Fruit fly (Drosophila melanogaster) whole organism, adult: ENCODE measurements around the gene MED14.
A peak's percentile ranks its signal among the peaks of the same experiment; 100 is the strongest.

Experiments
- CG11617 ChIP-seq: fragments of 200-800 bp; sonication (Bioruptor generic); optimal IDR thresholded peaks from 2 replicates; lab custom pipeline; 2017; ENCODE audit warnings: mild to moderate bottlenecking, missing biosample characterization, missing genetic modification reagents, missing genetic modification characterization
- CG12768 ChIP-seq: fragments of 200-800 bp; sonication (Bioruptor generic); optimal IDR thresholded peaks from 2 replicates; lab custom pipeline; 2017; ENCODE audit warnings: missing biosample characterization, missing genetic modification characterization, mild to moderate bottlenecking, moderate library complexity, missing genetic modification reagents
- CG14711 ChIP-seq: fragments of 200-800 bp; sonication (Bioruptor generic); optimal IDR thresholded peaks from 2 replicates; lab custom pipeline; 2018; ENCODE audit warnings: missing biosample characterization, mild to moderate bottlenecking, missing genetic modification characterization, moderate library complexity
- CG1620 ChIP-seq: fragments of 200-800 bp; sonication (Bioruptor generic); optimal IDR thresholded peaks from 2 replicates; lab custom pipeline; 2016; ENCODE audit warnings: missing biosample characterization, missing genetic modification characterization
- CG33017 ChIP-seq: fragments of 200-800 bp; sonication (Bioruptor generic); optimal IDR thresholded peaks from 2 replicates; lab custom pipeline; 2018; ENCODE audit warnings: missing biosample characterization, mild to moderate bottlenecking, missing genetic modification characterization, moderate library complexity
- CG5204 ChIP-seq: fragments of 200-800 bp; sonication (Bioruptor generic); optimal IDR thresholded peaks from 2 replicates; lab custom pipeline; 2016; ENCODE audit warnings: missing biosample characterization, missing genetic modification characterization
- CG7045 ChIP-seq: fragments of 200-800 bp; sonication (Bioruptor generic); optimal IDR thresholded peaks from 2 replicates; lab custom pipeline; 2017; ENCODE audit warnings: missing biosample characterization, mild to moderate bottlenecking, missing genetic modification characterization
- CG7101 ChIP-seq: fragments of 200-800 bp; sonication (Bioruptor generic); optimal IDR thresholded peaks from 2 replicates; lab custom pipeline; 2018; ENCODE audit warnings: missing biosample characterization, mild to moderate bottlenecking, missing genetic modification characterization, moderate library complexity
- Clk ChIP-seq: fragments of 200-800 bp; sonication (Bioruptor generic); optimal IDR thresholded peaks from 2 replicates; lab custom pipeline; 2017; ENCODE audit warnings: missing biosample characterization, missing genetic modification characterization
- Crg-1 ChIP-seq: fragments of 200-800 bp; sonication (Bioruptor generic); optimal IDR thresholded peaks from 2 replicates; lab custom pipeline; 2016; ENCODE audit warnings: missing biosample characterization, missing genetic modification characterization
- Hr96 ChIP-seq: fragments of 200-800 bp; sonication (Bioruptor generic); optimal IDR thresholded peaks from 2 replicates; lab custom pipeline; 2016; ENCODE audit warnings: missing biosample characterization, missing genetic modification characterization
- Mnt ChIP-seq: fragments of 200-800 bp; sonication (Bioruptor generic); optimal IDR thresholded peaks from 2 replicates; lab custom pipeline; 2016; ENCODE audit warnings: missing biosample characterization, mild to moderate bottlenecking, missing genetic modification characterization
- bab1 ChIP-seq: fragments of 200-800 bp; sonication (Bioruptor generic); optimal IDR thresholded peaks from 3 replicates; lab custom pipeline; 2019; ENCODE audit warnings: missing biosample characterization, mild to moderate bottlenecking, missing genetic modification characterization, moderate library complexity
- cic ChIP-seq: fragments of 200-800 bp; sonication (Bioruptor generic); optimal IDR thresholded peaks from 2 replicates; lab custom pipeline; 2017; ENCODE audit warnings: missing biosample characterization, mild to moderate bottlenecking, missing genetic modification characterization, moderate library complexity
- cnc ChIP-seq, 2 experiments: fragments of >200 bp; optimal IDR thresholded peaks; 2 replicates each; lab custom pipeline; 2017
- kay ChIP-seq: fragments of 200-800 bp; sonication (Bioruptor generic); peaks from one replicate; lab custom pipeline; 2016; ENCODE audit warnings: missing biosample characterization, missing genetic modification characterization, borderline replicate concordance
- ovo ChIP-seq: fragments of 200-800 bp; sonication (Bioruptor generic); optimal IDR thresholded peaks from 2 replicates; lab custom pipeline; 2016; ENCODE audit warnings: missing biosample characterization, missing genetic modification characterization
- pad ChIP-seq: fragments of 200-800 bp; sonication (Bioruptor generic); optimal IDR thresholded peaks from 3 replicates; lab custom pipeline; 2017; ENCODE audit warnings: missing biosample characterization, missing genetic modification characterization, mild to moderate bottlenecking, moderate library complexity, missing genetic modification reagents
- tj ChIP-seq: fragments of 200-800 bp; sonication (Bioruptor generic); optimal IDR thresholded peaks from 3 replicates; lab custom pipeline; 2017; ENCODE audit warnings: missing biosample characterization, mild to moderate bottlenecking, missing genetic modification characterization, moderate library complexity
- toe ChIP-seq: fragments of 200-800 bp; sonication (Bioruptor generic); optimal IDR thresholded peaks from 2 replicates; lab custom pipeline; 2016; ENCODE audit warnings: missing biosample characterization, missing genetic modification characterization

The MED14 gene

DNA sequence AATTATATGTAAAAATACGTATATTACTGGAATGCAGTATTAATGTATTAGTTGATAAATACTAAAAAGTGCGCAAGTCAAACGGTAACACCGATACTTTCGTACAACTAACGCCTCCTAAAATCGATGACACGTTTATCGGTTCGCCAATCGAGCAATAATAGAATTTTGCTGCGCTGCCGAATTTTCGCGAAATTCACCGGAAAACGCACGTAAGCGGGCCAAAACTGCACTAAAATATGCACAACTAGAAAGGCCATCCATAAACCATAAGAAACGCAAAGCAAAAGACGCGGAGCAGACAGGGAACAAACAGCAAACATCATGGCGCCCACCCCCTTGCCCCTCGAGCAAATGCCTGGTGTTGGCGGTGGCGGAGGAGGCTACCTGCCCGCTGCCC, at the start of gene MED14:
Gene MED14 (plus strand): TSS at position 145 of the 400 bp plus-strand sequence.
- TF ChIP-seq CG1620 (GFP tag; lab: Kevin White, UChicago), result no peak
- TF ChIP-seq cnc (optimal IDR thresholded peaks at IDR 0.05; lab: Kevin White, UChicago), result no peak
- peak; percentile 56 for TF ChIP-seq bab1
- no peak for TF ChIP-seq Mnt
- TF ChIP-seq tj (GFP tag; lab: Kevin White, UChicago), result peak; percentile 50
- TF ChIP-seq ovo (GFP tag; lab: Kevin White, UChicago), result no peak

DNA sequence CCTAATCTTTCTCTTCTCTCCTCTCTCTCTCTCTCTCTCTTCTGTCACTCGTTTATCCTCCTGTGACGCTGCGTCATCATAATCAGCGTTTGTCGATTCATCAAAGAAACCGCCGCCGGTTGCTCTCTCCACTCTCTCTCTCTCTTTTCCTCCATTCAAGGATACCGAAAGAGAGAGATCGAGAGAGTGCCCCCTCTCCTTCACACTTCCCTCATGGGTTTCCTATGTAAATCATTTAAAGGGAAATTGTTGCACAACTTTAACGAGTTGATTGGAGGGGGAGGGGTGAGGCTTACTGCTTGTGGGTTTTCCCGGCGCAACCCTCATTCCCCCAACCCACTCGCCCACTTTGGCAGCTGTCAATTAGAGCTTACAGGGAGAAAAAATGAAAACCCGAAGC, 48.8 kb upstream of the MED14 start:
- TF ChIP-seq pad (no peak), CG12768 (peak; percentile 30), ovo (GFP tag; lab: Kevin White, UChicago) (no peak), tj (GFP tag; lab: Kevin White, UChicago) (peak; percentile 32), Crg-1 (GFP tag; lab: Kevin White, UChicago) (no peak), CG1620 (GFP tag; lab: Kevin White, UChicago) (no peak)

DNA sequence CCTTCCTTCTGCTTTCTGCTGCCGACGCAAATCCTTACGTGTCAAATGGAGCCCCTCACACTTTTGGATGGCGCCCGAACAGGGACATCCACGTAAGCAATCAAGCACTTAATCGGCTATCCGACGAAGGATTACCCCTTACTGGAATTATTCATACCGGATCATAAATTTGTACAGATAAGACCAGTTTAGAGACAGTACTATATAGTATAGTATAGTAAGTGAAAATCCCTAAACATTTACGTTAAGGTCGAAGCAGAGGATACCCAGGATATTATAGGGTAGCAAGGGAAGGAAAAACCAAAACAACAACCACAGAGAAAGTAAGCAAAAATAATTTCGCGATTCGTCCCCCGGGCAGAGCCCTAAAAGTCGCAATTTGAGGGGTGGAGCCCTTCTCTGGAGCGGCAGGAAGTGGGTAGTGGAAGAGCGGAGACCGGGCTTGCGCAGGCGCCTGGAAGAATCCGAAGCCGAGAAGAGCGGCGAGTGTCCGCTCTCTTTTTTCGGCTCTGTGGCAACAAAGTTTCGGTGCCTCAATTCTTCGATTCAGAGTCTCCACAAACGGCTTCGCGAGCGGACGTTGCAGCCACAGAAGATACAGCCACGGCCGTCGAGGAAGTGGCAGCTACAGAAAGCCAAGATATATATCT, 47.4 kb upstream of the MED14 start:
- no peak for TF ChIP-seq toe (GFP tag; lab: Kevin White, UChicago)
- TF ChIP-seq CG33017, result peak; percentile 77
- TF ChIP-seq CG7045 (GFP tag; lab: Kevin White, UChicago), result peak; percentile 50
- peak; percentile 51 for TF ChIP-seq CG14711
- no peak for TF ChIP-seq CG11617 (GFP tag; lab: Kevin White, UChicago)
- no peak for TF ChIP-seq Crg-1 (GFP tag; lab: Kevin White, UChicago)
- TF ChIP-seq bab1, result no peak
- no peak for TF ChIP-seq cnc (optimal IDR thresholded peaks at IDR 0.05; lab: Kevin White, UChicago)
- TF ChIP-seq Clk, result no peak
- no peak for TF ChIP-seq ovo (GFP tag; lab: Kevin White, UChicago)
- peak; percentile 7 for TF ChIP-seq tj (GFP tag; lab: Kevin White, UChicago)
- no peak for TF ChIP-seq CG5204 (GFP tag; lab: Kevin White, UChicago)
- TF ChIP-seq pad, result no peak
- TF ChIP-seq CG12768, result peak; percentile 39
- TF ChIP-seq CG7101, result peak; percentile 46
- no peak for TF ChIP-seq kay (GFP tag; lab: Kevin White, UChicago)
- peak; percentile 2 for TF ChIP-seq cic (GFP tag; lab: Kevin White, UChicago)

DNA sequence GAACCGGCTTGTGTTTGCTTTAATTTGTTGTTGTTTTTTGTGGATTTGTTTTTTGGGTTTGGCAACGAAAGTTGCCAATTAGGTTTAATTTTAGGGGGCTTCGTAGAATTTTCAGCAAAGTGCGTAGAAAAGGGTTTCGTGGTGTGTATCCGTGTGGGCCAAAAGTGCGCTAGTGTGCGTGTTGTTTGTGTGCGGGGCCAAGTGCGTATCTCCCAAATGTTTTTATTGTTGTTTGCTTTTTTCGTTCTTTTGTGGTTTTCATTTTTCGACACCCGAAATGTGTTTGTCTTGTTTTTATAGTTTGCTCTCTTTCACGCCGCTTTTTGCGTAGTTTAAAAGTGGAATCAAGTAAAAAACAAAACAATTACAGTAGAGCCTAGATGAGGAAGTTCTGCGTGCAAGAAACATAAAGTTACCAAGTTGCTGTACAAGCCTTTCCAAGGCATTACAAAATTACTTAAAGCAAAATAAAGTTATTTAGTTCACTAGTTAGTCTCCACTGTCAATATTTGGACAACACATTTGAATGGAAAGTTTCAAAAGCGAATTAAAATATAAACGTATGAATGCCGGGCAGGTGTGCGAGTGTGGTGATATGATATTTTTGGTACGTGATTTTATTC, 46.1 kb upstream of the MED14 start:
- TF ChIP-seq CG14711 (peak; percentile 27), Clk (no peak), CG11617 (GFP tag; lab: Kevin White, UChicago) (peak; percentile 23), cnc (optimal IDR thresholded peaks at IDR 0.05; lab: Kevin White, UChicago) (no peak), CG1620 (GFP tag; lab: Kevin White, UChicago) (peak; percentile 5), bab1 (peak; percentile 77), pad (no peak), CG7101 (peak; percentile 74)

DNA sequence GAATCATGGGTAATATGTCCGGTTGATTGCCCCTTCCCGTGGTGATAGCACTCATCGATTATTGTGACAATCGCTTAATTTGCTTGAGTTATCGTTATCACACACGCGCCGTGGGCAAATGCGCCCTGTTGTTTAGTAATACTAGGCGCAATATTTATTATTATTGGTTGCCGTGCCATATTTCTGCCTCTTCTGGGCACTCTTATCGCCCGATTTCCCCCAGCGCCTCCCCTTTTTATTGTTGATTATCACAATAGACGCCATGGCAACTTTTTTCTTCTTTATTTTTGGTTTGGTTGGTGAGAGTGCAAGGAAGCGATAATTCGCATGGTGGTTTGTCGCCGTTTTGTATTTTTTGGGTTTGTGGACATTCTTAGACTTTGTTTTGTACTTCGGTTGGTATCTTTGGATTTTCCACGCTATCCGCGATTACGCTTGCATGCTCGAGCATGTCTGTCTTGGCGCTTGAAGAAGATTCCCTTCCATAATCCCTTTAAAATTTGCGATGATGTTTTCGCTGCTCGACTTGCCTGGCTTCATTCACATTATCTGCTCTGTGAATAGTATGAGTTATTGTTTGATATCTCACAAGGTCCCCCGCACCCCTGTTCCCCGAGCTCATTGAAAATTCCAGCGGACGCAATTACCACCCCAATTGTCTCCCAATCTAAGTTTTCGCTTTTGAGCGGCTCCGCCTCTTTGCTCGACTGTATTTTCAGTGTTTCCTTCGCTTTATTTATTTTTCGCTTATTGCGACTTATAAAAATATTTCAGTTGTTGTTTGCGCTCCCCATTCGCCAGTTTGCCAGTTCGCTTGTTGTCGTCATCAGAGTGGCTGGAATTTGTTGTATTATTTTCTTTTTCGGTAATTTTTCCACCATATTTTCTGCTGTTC, 44.5 kb upstream of the MED14 start:
- TF ChIP-seq pad, result peak; percentile 20
- TF ChIP-seq kay (GFP tag; lab: Kevin White, UChicago), result peak; percentile 98
- TF ChIP-seq cic (GFP tag; lab: Kevin White, UChicago), result peak; percentile 71
- no peak for TF ChIP-seq bab1
- peak; percentile 22 for TF ChIP-seq CG33017
- TF ChIP-seq ovo (GFP tag; lab: Kevin White, UChicago), result no peak
- no peak for TF ChIP-seq CG1620 (GFP tag; lab: Kevin White, UChicago)
- no peak for TF ChIP-seq CG5204 (GFP tag; lab: Kevin White, UChicago)
- peak; percentile 62 for TF ChIP-seq CG12768
- TF ChIP-seq CG7101, result no peak
- no peak for TF ChIP-seq CG7045 (GFP tag; lab: Kevin White, UChicago)
- TF ChIP-seq tj (GFP tag; lab: Kevin White, UChicago), result peak; percentile 64
- no peak for TF ChIP-seq toe (GFP tag; lab: Kevin White, UChicago)
- TF ChIP-seq Hr96, result no peak
- TF ChIP-seq Clk, result peak; percentile 24
- peak; percentile 43 for TF ChIP-seq Mnt
- TF ChIP-seq CG14711, result peak; percentile 38
- peak; percentile 33 for TF ChIP-seq CG11617 (GFP tag; lab: Kevin White, UChicago)
- peak; percentile 55 for TF ChIP-seq Crg-1 (GFP tag; lab: Kevin White, UChicago)
- TF ChIP-seq cnc (optimal IDR thresholded peaks at IDR 0.05; lab: Kevin White, UChicago), result no peak

DNA sequence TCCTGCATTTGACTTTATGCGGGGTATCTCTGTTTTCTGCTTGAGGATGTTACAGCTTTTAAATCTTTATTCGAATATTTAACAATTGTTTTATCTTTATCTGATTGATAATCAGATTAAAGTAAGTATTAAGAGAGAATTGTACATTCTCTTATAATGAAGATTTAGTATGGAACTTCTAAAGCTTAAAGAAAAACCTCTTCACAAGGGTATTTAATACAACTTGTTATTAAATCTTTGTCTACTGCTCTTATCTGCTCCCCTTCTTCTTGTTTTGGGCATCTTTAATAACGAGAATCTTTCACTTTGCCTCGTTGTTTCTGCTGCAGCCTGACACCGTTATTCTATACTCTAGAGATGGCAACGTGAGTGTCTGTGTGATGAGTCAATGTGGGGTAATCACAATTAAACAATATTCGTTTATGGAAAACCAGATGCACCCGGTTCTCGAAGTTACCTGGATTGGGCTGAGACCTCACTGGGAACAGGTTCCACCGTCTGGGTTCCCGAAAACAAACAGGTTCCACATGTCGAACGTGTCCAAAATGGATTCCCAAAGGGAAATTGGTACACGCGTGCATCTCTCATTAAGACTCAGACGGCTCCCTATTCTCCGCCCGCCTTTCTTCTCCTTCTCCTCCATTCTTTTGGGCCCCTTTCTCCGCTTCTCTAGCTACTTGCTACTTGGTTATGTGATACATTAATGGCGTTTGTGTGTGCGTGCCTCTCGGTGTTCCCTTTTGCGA, 42.8 kb upstream of the MED14 start:
- TF ChIP-seq CG33017 (no peak), CG12768 (no peak), Clk (no peak), cnc (optimal IDR thresholded peaks at IDR 0.05; lab: Kevin White, UChicago) (no peak), pad (no peak), kay (GFP tag; lab: Kevin White, UChicago) (no peak), CG1620 (GFP tag; lab: Kevin White, UChicago) (no peak), Mnt (no peak), CG14711 (no peak), CG7045 (GFP tag; lab: Kevin White, UChicago) (no peak), ovo (GFP tag; lab: Kevin White, UChicago) (no peak), Crg-1 (GFP tag; lab: Kevin White, UChicago) (no peak), bab1 (no peak), CG11617 (GFP tag; lab: Kevin White, UChicago) (no peak), CG7101 (no peak), cic (GFP tag; lab: Kevin White, UChicago) (no peak), Hr96 (no peak), CG5204 (GFP tag; lab: Kevin White, UChicago) (no peak), tj (GFP tag; lab: Kevin White, UChicago) (no peak)
